Fruit fly (Drosophila melanogaster) whole organism, embryonic: ENCODE results near the gene CG43345.

ENCODE experiments used
- Ada2b ChIP-seq: fragments of 200-800 bp; sonication (Bioruptor generic); IDR thresholded peaks from 2 replicates; pipeline ENCODE4 v1.3.6; 2022; ENCODE audit warnings: missing biosample characterization, missing genetic modification characterization
- Antp ChIP-seq: fragments of 200-800 bp; sonication (Bioruptor generic); optimal IDR thresholded peaks from 3 replicates; lab custom pipeline; 2016; ENCODE audit warnings: missing biosample characterization, missing genetic modification characterization
- B-H2 ChIP-seq: fragments of 200-800 bp; sonication (Bioruptor generic); optimal IDR thresholded peaks from 2 replicates; lab custom pipeline; 2018; ENCODE audit warnings: missing biosample characterization, mild to moderate bottlenecking, missing genetic modification characterization
- CG11247 ChIP-seq: fragments of 200-800 bp; sonication (Bioruptor generic); IDR thresholded peaks from 2 replicates; pipeline ENCODE4 v1.3.6; 2022; ENCODE audit warnings: missing biosample characterization, missing genetic modification characterization
- CG11560 ChIP-seq: fragments of 200-800 bp; sonication (Bioruptor generic); IDR thresholded peaks from 3 replicates; pipeline ENCODE4 v1.3.6; 2022; ENCODE audit warnings: missing biosample characterization, missing genetic modification characterization
- CG12071 ChIP-seq: fragments of 200-800 bp; sonication (Bioruptor generic); optimal IDR thresholded peaks from 3 replicates; lab custom pipeline; 2018; ENCODE audit warnings: missing biosample characterization, mild to moderate bottlenecking, missing genetic modification characterization
- CG12391 ChIP-seq: fragments of 200-800 bp; sonication (Bioruptor generic); optimal IDR thresholded peaks from 3 replicates; lab custom pipeline; 2018; ENCODE audit warnings: missing biosample characterization, mild to moderate bottlenecking, missing genetic modification characterization, moderate library complexity
- CG14667 ChIP-seq: fragments of 200-800 bp; sonication (Bioruptor generic); IDR thresholded peaks from 2 replicates; pipeline ENCODE4 v1.3.6; 2022; ENCODE audit warnings: missing biosample characterization, missing genetic modification characterization
- CG15073 ChIP-seq: fragments of 200-800 bp; sonication (Bioruptor generic); optimal IDR thresholded peaks from 2 replicates; lab custom pipeline; 2016; ENCODE audit warnings: missing biosample characterization, missing genetic modification characterization
- CG18599 ChIP-seq: fragments of 200-800 bp; sonication (Bioruptor generic); optimal IDR thresholded peaks from 3 replicates; lab custom pipeline; 2017; ENCODE audit warnings: missing biosample characterization, missing genetic modification characterization, mild to moderate bottlenecking, moderate library complexity, missing genetic modification reagents
- CG2120 ChIP-seq: fragments of 200-800 bp; sonication (Bioruptor generic); optimal IDR thresholded peaks from 3 replicates; lab custom pipeline; 2016; ENCODE audit warnings: missing biosample characterization, missing genetic modification characterization
- CG2202 ChIP-seq: fragments of 200-800 bp; sonication (Bioruptor generic); optimal IDR thresholded peaks from 2 replicates; lab custom pipeline; 2018; ENCODE audit warnings: missing biosample characterization, mild to moderate bottlenecking, missing genetic modification characterization
- CG30020 ChIP-seq: fragments of 200-800 bp; optimal IDR thresholded peaks from 2 replicates; lab custom pipeline; 2019; ENCODE audit warnings: missing biosample characterization, mild to moderate bottlenecking, missing genetic modification characterization, moderate library complexity
- CG31224 ChIP-seq: fragments of 200-800 bp; sonication (Bioruptor generic); IDR thresholded peaks from 2 replicates; pipeline ENCODE4 v1.3.6; 2022; ENCODE audit warnings: missing biosample characterization, missing genetic modification characterization
- CG3281 ChIP-seq: fragments of 200-800 bp; sonication (Bioruptor generic); optimal IDR thresholded peaks from 3 replicates; lab custom pipeline; 2017; ENCODE audit warnings: missing biosample characterization, mild to moderate bottlenecking, missing genetic modification characterization
- CG3838 ChIP-seq: fragments of 200-800 bp; sonication (Bioruptor generic); optimal IDR thresholded peaks from 3 replicates; lab custom pipeline; 2016; ENCODE audit warnings: missing biosample characterization, missing genetic modification characterization
- CG3995 ChIP-seq: fragments of 200-800 bp; sonication (Bioruptor generic); optimal IDR thresholded peaks from 3 replicates; lab custom pipeline; 2016; ENCODE audit warnings: missing biosample characterization, missing genetic modification characterization
- CG5245 ChIP-seq: fragments of 200-800 bp; sonication (Bioruptor generic); optimal IDR thresholded peaks from 3 replicates; lab custom pipeline; 2016; ENCODE audit warnings: missing biosample characterization, missing genetic modification characterization
- CG6272 ChIP-seq: fragments of 200-800 bp; sonication (Bioruptor generic); IDR thresholded peaks from 2 replicates; pipeline ENCODE4 v1.3.6; 2022; ENCODE audit warnings: missing biosample characterization, missing genetic modification characterization
- CG8281 ChIP-seq: fragments of 200-800 bp; sonication (Bioruptor generic); optimal IDR thresholded peaks from 2 replicates; lab custom pipeline; 2018; ENCODE audit warnings: missing biosample characterization, mild to moderate bottlenecking, missing genetic modification characterization, moderate library complexity
- CG8359 ChIP-seq: fragments of 200-800 bp; sonication (Bioruptor generic); optimal IDR thresholded peaks from 2 replicates; lab custom pipeline; 2017; ENCODE audit warnings: missing biosample characterization, mild to moderate bottlenecking, missing genetic modification characterization, borderline replicate concordance
- CG8944 ChIP-seq: fragments of 200-800 bp; sonication (Bioruptor generic); optimal IDR thresholded peaks from 3 replicates; lab custom pipeline; 2016; ENCODE audit warnings: missing biosample characterization, missing genetic modification characterization
- CG9727 ChIP-seq: fragments of 200-800 bp; sonication (Bioruptor generic); optimal IDR thresholded peaks from 3 replicates; lab custom pipeline; 2017; ENCODE audit warnings: missing biosample characterization, mild to moderate bottlenecking, missing genetic modification characterization
- Ets65A ChIP-seq: fragments of 200-800 bp; sonication (Bioruptor generic); peaks from one replicate; lab custom pipeline; 2016; ENCODE audit warnings: missing biosample characterization, missing genetic modification characterization
- Lim3 ChIP-seq: fragments of 200-800 bp; sonication (Bioruptor generic); IDR thresholded peaks from 2 replicates; pipeline ENCODE4 v1.3.6; 2022; ENCODE audit warnings: missing biosample characterization, missing genetic modification characterization
- MBD-R2 ChIP-seq: fragments of 200-800 bp; sonication (Bioruptor generic); IDR thresholded peaks from 2 replicates; pipeline ENCODE4 v1.3.6; 2022; ENCODE audit warnings: missing biosample characterization, missing genetic modification characterization
- NK7.1 ChIP-seq: fragments of 200-800 bp; sonication (Bioruptor generic); optimal IDR thresholded peaks from 3 replicates; lab custom pipeline; 2016; ENCODE audit warnings: missing biosample characterization, missing genetic modification characterization
- Oaz ChIP-seq: fragments of 200-800 bp; sonication (Bioruptor generic); IDR thresholded peaks from 2 replicates; pipeline ENCODE4 v1.3.6; 2022; ENCODE audit warnings: missing biosample characterization, missing genetic modification characterization
- Ptx1 ChIP-seq: fragments of 200-800 bp; sonication (Bioruptor generic); IDR thresholded peaks from 2 replicates; pipeline ENCODE4 v1.3.6; 2022; ENCODE audit warnings: missing biosample characterization, missing genetic modification characterization
- Rfx ChIP-seq: fragments of 200-800 bp; sonication (Bioruptor generic); IDR thresholded peaks from 2 replicates; pipeline ENCODE4 v1.3.6; 2022; ENCODE audit warnings: missing biosample characterization, missing genetic modification characterization
- Sox100B ChIP-seq: fragments of 200-800 bp; sonication (Bioruptor generic); optimal IDR thresholded peaks from 3 replicates; lab custom pipeline; 2018; ENCODE audit warnings: missing biosample characterization, mild to moderate bottlenecking, missing genetic modification characterization
- Sry-β ChIP-seq: fragments of 200-800 bp; sonication (Bioruptor generic); optimal IDR thresholded peaks from 2 replicates; lab custom pipeline; 2018; ENCODE audit warnings: missing biosample characterization, mild to moderate bottlenecking, missing genetic modification characterization, moderate library complexity
- Stat92E ChIP-seq, 3 experiments: fragments of >200 bp in 2 of 3; fragments of 200-800 bp in 1 of 3; sonication (Bioruptor generic) in 1 of 3; optimal IDR thresholded peaks; 2 replicates each; lab custom pipeline; 2017 to 2019; ENCODE audit warnings: missing biosample characterization in 3 of 3, missing genetic modification characterization in 3 of 3, mild to moderate bottlenecking in 1 of 3, moderate library complexity in 1 of 3
- Usf ChIP-seq: fragments of 200-800 bp; sonication (Bioruptor generic); optimal IDR thresholded peaks from 2 replicates; lab custom pipeline; 2017; ENCODE audit warnings: missing genotype, missing biosample characterization, missing genetic modification characterization
- cad ChIP-seq: fragments of >200 bp; optimal IDR thresholded peaks from 2 replicates; lab custom pipeline; 2017; ENCODE audit warnings: missing biosample characterization, missing genetic modification characterization
- corto ChIP-seq: fragments of 200-800 bp; sonication (Bioruptor generic); optimal IDR thresholded peaks from 2 replicates; lab custom pipeline; 2016; ENCODE audit warnings: missing biosample characterization, mild to moderate bottlenecking, missing genetic modification characterization, moderate library complexity
- dm ChIP-seq: fragments of 200-800 bp; sonication (Bioruptor generic); optimal IDR thresholded peaks from 3 replicates; lab custom pipeline; 2016; ENCODE audit warnings: missing biosample characterization, missing genetic modification characterization
- dpn ChIP-seq, 2 experiments: fragments of 200-800 bp; sonication (Bioruptor generic); optimal IDR thresholded peaks; 3 replicates each; lab custom pipeline; 2016; ENCODE audit warnings: missing biosample characterization in 2 of 2, missing genetic modification characterization in 2 of 2
- fd102C ChIP-seq: fragments of 200-800 bp; sonication (Bioruptor generic); optimal IDR thresholded peaks from 2 replicates; lab custom pipeline; 2018; ENCODE audit warnings: missing biosample characterization, mild to moderate bottlenecking, missing genetic modification characterization, moderate library complexity
- gfzf ChIP-seq: fragments of 200-800 bp; sonication (Bioruptor generic); optimal IDR thresholded peaks from 2 replicates; lab custom pipeline; 2016; ENCODE audit warnings: missing biosample characterization, mild to moderate bottlenecking, missing genetic modification characterization, moderate library complexity
- insv ChIP-seq, 2 experiments: fragments of 200-800 bp; sonication (Bioruptor generic); optimal IDR thresholded peaks; 3 replicates each; lab custom pipeline; 2016 to 2018; ENCODE audit warnings: missing biosample characterization in 2 of 2, missing genetic modification characterization in 2 of 2
- knrl ChIP-seq: fragments of 200-800 bp; sonication (Bioruptor generic); IDR thresholded peaks from 3 replicates; pipeline ENCODE4 v1.3.6; 2022; ENCODE audit warnings: missing biosample characterization, missing genetic modification characterization; ENCODE audit not compliant: partially characterized antibody
- lilli ChIP-seq: fragments of 200-800 bp; sonication (Bioruptor generic); optimal IDR thresholded peaks from 3 replicates; lab custom pipeline; 2016; ENCODE audit warnings: missing biosample characterization, missing genetic modification characterization
- luna ChIP-seq: fragments of 200-800 bp; sonication (Bioruptor generic); optimal IDR thresholded peaks from 2 replicates; lab custom pipeline; 2016; ENCODE audit warnings: missing biosample characterization, missing genetic modification characterization
- maf-S ChIP-seq: fragments of 200-800 bp; sonication (Bioruptor generic); optimal IDR thresholded peaks from 2 replicates; lab custom pipeline; 2016; ENCODE audit warnings: missing biosample characterization, missing genetic modification characterization
- pb ChIP-seq: fragments of 200-800 bp; sonication (Bioruptor generic); optimal IDR thresholded peaks from 3 replicates; lab custom pipeline; 2016; ENCODE audit warnings: missing biosample characterization, missing genetic modification characterization
- sc ChIP-seq, 3 experiments: fragments of >200 bp in 2 of 3; fragments of 200-800 bp in 1 of 3; sonication (Bioruptor generic) in 1 of 3; optimal IDR thresholded peaks; 2 replicates in 2 of 3; 3 replicates in 1 of 3; lab custom pipeline; 2017; ENCODE audit warnings: mild to moderate bottlenecking in 1 of 3, missing biosample characterization in 1 of 3, missing genetic modification characterization in 1 of 3, missing genetic modification reagents in 1 of 3
- tin ChIP-seq: fragments of 200-800 bp; sonication (Bioruptor generic); optimal IDR thresholded peaks from 3 replicates; lab custom pipeline; 2016; ENCODE audit warnings: missing biosample characterization, missing genetic modification characterization
- vvl ChIP-seq: fragments of 200-800 bp; sonication (Bioruptor generic); IDR thresholded peaks from 2 replicates; pipeline ENCODE4 v1.3.6; 2022; ENCODE audit warnings: missing biosample characterization, missing genetic modification characterization
- zfh1 ChIP-seq: fragments of 200-800 bp; sonication (Bioruptor generic); IDR thresholded peaks from 3 replicates; pipeline ENCODE4 v1.3.6; 2022; ENCODE audit warnings: missing biosample characterization, missing genetic modification characterization
- zfh2 ChIP-seq: fragments of 200-800 bp; sonication (Bioruptor generic); optimal IDR thresholded peaks from 2 replicates; lab custom pipeline; 2016; ENCODE audit warnings: missing biosample characterization, missing genetic modification characterization

The CG43345 gene

DNA sequence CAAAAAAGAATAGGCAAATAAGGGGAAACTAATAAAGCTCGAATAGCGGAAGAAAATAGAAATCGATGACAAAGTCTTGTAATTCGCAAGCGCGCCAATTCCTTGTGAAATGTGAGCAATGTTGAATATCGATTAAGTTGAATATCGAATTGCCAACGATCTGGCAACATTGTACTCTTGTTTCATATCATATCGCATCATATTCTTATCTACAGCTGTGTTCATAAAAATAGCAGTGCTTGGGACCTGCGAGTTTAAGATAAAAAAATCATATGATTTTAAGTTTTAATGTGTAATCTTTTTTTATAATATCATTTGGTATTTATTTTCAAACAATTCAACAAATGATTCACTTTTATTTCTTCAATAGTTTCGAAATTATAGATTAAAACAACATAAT lies 19.3 kb downstream of the CG43345 start (continued):
- TF ChIP-seq zfh2 (GFP tag; lab: Kevin White, UChicago), result no peak
- TF ChIP-seq CG8281 (tag; lab: Kevin White, UChicago), result no peak
- TF ChIP-seq CG14667, result peak; percentile 35; the same call in 1 of the 2 replicates
- TF ChIP-seq CG5245 (GFP tag; lab: Kevin White, UChicago), result no peak
- TF ChIP-seq sc (optimal IDR thresholded peaks at IDR 0.05; lab: Kevin White, UChicago), result no peak
- TF ChIP-seq sc (GFP tag; optimal IDR thresholded peaks at IDR 0.05; lab: Kevin White, UChicago), result no peak
- peak; percentile 47 for TF ChIP-seq lilli (GFP tag; lab: Kevin White, UChicago)
- no peak for TF ChIP-seq Ets65A (GFP tag; lab: Kevin White, UChicago)
- TF ChIP-seq Sry-β (GFP tag; lab: Kevin White, UChicago), result no peak
- no peak for TF ChIP-seq cad
- no peak for TF ChIP-seq CG31224 (GFP tag; lab: Robert Waterston, UW)
- no peak for TF ChIP-seq gfzf
- peak; percentile 74 for TF ChIP-seq CG12391 (tag; lab: Kevin White, UChicago)
- peak; percentile 62 for TF ChIP-seq MBD-R2 (GFP tag; lab: Robert Waterston, UW)
- no peak for TF ChIP-seq CG2202 (tag; lab: Kevin White, UChicago)
- peak; percentile 56; the same call in 2 of the 3 replicates for TF ChIP-seq knrl
- TF ChIP-seq Rfx (GFP tag; lab: Robert Waterston, UW), result peak; percentile 74
- TF ChIP-seq CG9727, result peak; percentile 56
- TF ChIP-seq pb, result no peak
- TF ChIP-seq zfh1 (GFP tag; lab: Robert Waterston, UW), result 0 out of 3 replicates have a peak, but pooled peaks have one; percentile 43
- TF ChIP-seq Usf (GFP tag; lab: Kevin White, UChicago), result no peak
- TF ChIP-seq vvl, result peak; percentile 71
- no peak for TF ChIP-seq CG3995
- peak; percentile 43; the same call in 1 of the 3 replicates for TF ChIP-seq CG11560
- TF ChIP-seq NK7.1 (GFP tag; lab: Kevin White, UChicago), result no peak
- peak; percentile 65 for TF ChIP-seq CG2120 (GFP tag; lab: Kevin White, UChicago)
- peak; percentile 36 to 49 for TF ChIP-seq dpn (GFP tag; optimal IDR thresholded peaks at IDR 0.05; lab: Kevin White, UChicago)
- no peak for TF ChIP-seq maf-S (GFP tag; lab: Kevin White, UChicago)
- no peak for TF ChIP-seq luna (GFP tag; lab: Kevin White, UChicago)
- no peak; the same call in 1 of the 2 replicates for TF ChIP-seq Ptx1
- no peak for TF ChIP-seq Oaz (GFP tag; lab: Robert Waterston, UW)
- peak; percentile 13 for TF ChIP-seq CG3281 (GFP tag; lab: Kevin White, UChicago)
- no peak for TF ChIP-seq CG18599 (GFP tag; lab: Kevin White, UChicago)
- no peak for TF ChIP-seq fd102C (GFP tag; lab: Kevin White, UChicago)
- peak; percentile 14 for TF ChIP-seq Antp (GFP tag; lab: Kevin White, UChicago)
- peak; percentile 43 for TF ChIP-seq CG11247
- peak; percentile 55 for TF ChIP-seq Ada2b (GFP tag; lab: Robert Waterston, UW)
- TF ChIP-seq CG8359 (GFP tag; lab: Kevin White, UChicago), result no peak
- no peak for TF ChIP-seq Stat92E (GFP tag; optimal IDR thresholded peaks at IDR 0.05; lab: Kevin White, UChicago)
- no peak for TF ChIP-seq corto (GFP tag; lab: Kevin White, UChicago)
- TF ChIP-seq dm, result peak; percentile 16
- no peak for TF ChIP-seq CG6272
- no peak for TF ChIP-seq CG3838
- TF ChIP-seq CG8944 (GFP tag; lab: Kevin White, UChicago), result no peak
- no peak for TF ChIP-seq Lim3 (GFP tag; lab: Robert Waterston, UW)
- no peak for TF ChIP-seq CG12071 (GFP tag; lab: Kevin White, UChicago)
- TF ChIP-seq B-H2 (GFP tag; lab: Kevin White, UChicago), result peak; percentile 11
- TF ChIP-seq Sox100B (GFP tag; lab: Kevin White, UChicago), result peak; percentile 47
- no peak for TF ChIP-seq CG15073 (GFP tag; lab: Kevin White, UChicago)
- TF ChIP-seq tin (GFP tag; lab: Kevin White, UChicago), result peak; percentile 37
- TF ChIP-seq insv (GFP tag; optimal IDR thresholded peaks at IDR 0.05; lab: Kevin White, UChicago), result no peak
- TF ChIP-seq CG30020, result peak; percentile 59
